Worm (Caenorhabditis elegans) whole organism, young adult: Measurements from ENCODE around the gene T10H4.4.

Source experiments
- C17E4.6 ChIP-seq: fragments of 200-800 bp; sonication (Bioruptor generic); IDR thresholded peaks from 2 replicates; pipeline ENCODE4 v1.3.6; 2022; ENCODE audit warnings: missing genetic modification reagents, missing genetic modification characterization, missing compliant biosample characterization
- D2030.7 ChIP-seq: fragments of 200-800 bp; sonication (Bioruptor generic); IDR thresholded peaks from 2 replicates; pipeline ENCODE4 v1.3.6; 2022; ENCODE audit warnings: missing genetic modification reagents, missing genetic modification characterization, missing compliant biosample characterization
- F37B4.10 ChIP-seq: fragments of 200-800 bp; sonication (Bioruptor generic); IDR thresholded peaks from 2 replicates; pipeline ENCODE4 v1.3.6; 2022; ENCODE audit warnings: missing genetic modification characterization, missing compliant biosample characterization
- F39B2.1 ChIP-seq: fragments of 200-800 bp; sonication (Bioruptor generic); IDR thresholded peaks from 2 replicates; pipeline ENCODE4 v1.3.6; 2022; ENCODE audit warnings: missing genetic modification reagents, missing genetic modification characterization, missing compliant biosample characterization
- F52B5.7 ChIP-seq: sonication (generic microtip); optimal IDR thresholded peaks from 2 replicates; lab custom pipeline; 2016; ENCODE audit warnings: mild to moderate bottlenecking, missing genetic modification characterization, missing compliant biosample characterization
- F55B11.4 ChIP-seq: sonication (generic microtip); optimal IDR thresholded peaks from 2 replicates; lab custom pipeline; 2016; ENCODE audit warnings: missing compliant biosample characterization, missing genetic modification characterization, borderline replicate concordance; ENCODE audit not compliant: insufficient read depth
- Y79H2A.3 ChIP-seq: fragments of 200-800 bp; sonication (Bioruptor generic); conservative IDR thresholded peaks from 2 replicates; pipeline ENCODE4 v1.3.6; 2022; ENCODE audit warnings: missing genetic modification reagents, missing genetic modification characterization, missing compliant biosample characterization
- atf-7 ChIP-seq: sonication (generic microtip); optimal IDR thresholded peaks from 2 replicates; lab custom pipeline; 2017; ENCODE audit warnings: mild to moderate bottlenecking, missing genetic modification characterization, missing compliant biosample characterization
- bed-1 ChIP-seq: fragments of 200-800 bp; sonication (Bioruptor generic); IDR thresholded peaks from 2 replicates; pipeline ENCODE4 v1.3.6; 2022; ENCODE audit warnings: missing genetic modification reagents, missing genetic modification characterization, missing compliant biosample characterization
- bed-2 ChIP-seq: fragments of 200-800 bp; sonication (Bioruptor generic); IDR thresholded peaks from 2 replicates; pipeline ENCODE4 v1.3.6; 2022; ENCODE audit warnings: missing genetic modification reagents, missing genetic modification characterization, missing compliant biosample characterization
- ceh-100 ChIP-seq: fragments of 200-800 bp; sonication (Bioruptor generic); IDR thresholded peaks from 2 replicates; pipeline ENCODE4 v1.3.6; 2022; ENCODE audit warnings: missing genetic modification reagents, missing genetic modification characterization, missing compliant biosample characterization
- ceh-40 ChIP-seq: fragments of 200-800 bp; sonication (Bioruptor generic); IDR thresholded peaks from 2 replicates; pipeline ENCODE4 v1.3.6; 2022; ENCODE audit warnings: missing genetic modification characterization, missing compliant biosample characterization
- dox-1 ChIP-seq: fragments of 200-800 bp; sonication (Bioruptor generic); IDR thresholded peaks from 2 replicates; pipeline ENCODE4 v1.3.6; 2022; ENCODE audit warnings: missing genetic modification reagents, missing genetic modification characterization, missing compliant biosample characterization
- egl-18 ChIP-seq: fragments of 200-800 bp; sonication (Bioruptor generic); IDR thresholded peaks from 2 replicates; pipeline ENCODE4 v1.3.6; 2022; ENCODE audit warnings: missing genetic modification reagents, missing genetic modification characterization, missing compliant biosample characterization
- egl-44 ChIP-seq: fragments of 200-800 bp; sonication (Bioruptor generic); IDR thresholded peaks from 2 replicates; pipeline ENCODE4 v1.3.6; 2022; ENCODE audit warnings: missing genetic modification reagents, missing genetic modification characterization, missing compliant biosample characterization
- egrh-3 ChIP-seq: fragments of 200-800 bp; sonication (Bioruptor generic); IDR thresholded peaks from 2 replicates; pipeline ENCODE4 v1.3.6; 2022; ENCODE audit warnings: missing genetic modification reagents, missing genetic modification characterization, missing compliant biosample characterization
- ekl-4 ChIP-seq: fragments of 200-800 bp; sonication (Bioruptor generic); IDR thresholded peaks from 2 replicates; pipeline ENCODE4 v1.3.6; 2022; ENCODE audit warnings: missing genetic modification reagents, missing genetic modification characterization, missing compliant biosample characterization
- ets-4 ChIP-seq: fragments of 200-800 bp; sonication (Bioruptor generic); optimal IDR thresholded peaks from 2 replicates; lab custom pipeline; 2018; ENCODE audit warnings: mild to moderate bottlenecking, missing genetic modification characterization, missing compliant biosample characterization
- hsf-1 ChIP-seq: fragments of 200-800 bp; sonication (Bioruptor generic); IDR thresholded peaks from 2 replicates; pipeline ENCODE4 v1.3.6; 2022; ENCODE audit warnings: missing genetic modification reagents, missing genetic modification characterization, missing compliant biosample characterization
- let-607 ChIP-seq, 2 experiments: fragments of 200-800 bp in 1 of 2; sonication (Bioruptor generic) in 1 of 2; sonication (generic microtip) in 1 of 2; optimal IDR thresholded peaks; 2 replicates each; lab custom pipeline; 2016 to 2018; ENCODE audit warnings: mild to moderate bottlenecking in 2 of 2, missing compliant biosample characterization in 2 of 2, missing genetic modification characterization in 2 of 2, moderate library complexity in 2 of 2, missing genotype in 1 of 2
- lin-54 ChIP-seq: fragments of 200-800 bp; sonication (Bioruptor generic); optimal IDR thresholded peaks from 2 replicates; lab custom pipeline; 2018; ENCODE audit warnings: mild to moderate bottlenecking, missing genetic modification characterization, missing compliant biosample characterization
- lsl-1 ChIP-seq: fragments of 200-800 bp; sonication (Bioruptor generic); optimal IDR thresholded peaks from 2 replicates; lab custom pipeline; 2018; ENCODE audit warnings: mild to moderate bottlenecking, missing genetic modification characterization, moderate library complexity, missing compliant biosample characterization
- madf-10 ChIP-seq: sonication (generic microtip); optimal IDR thresholded peaks from 2 replicates; lab custom pipeline; 2016; ENCODE audit warnings: mild to moderate bottlenecking, missing genetic modification characterization, missing compliant biosample characterization
- madf-3 ChIP-seq: fragments of 200-800 bp; sonication (Bioruptor generic); IDR thresholded peaks from 2 replicates; pipeline ENCODE4 v1.3.6; 2022; ENCODE audit warnings: missing genetic modification reagents, missing genetic modification characterization, missing compliant biosample characterization
- madf-6 ChIP-seq: fragments of 200-800 bp; sonication (Bioruptor generic); IDR thresholded peaks from 2 replicates; pipeline ENCODE4 v1.3.6; 2022; ENCODE audit warnings: missing genetic modification reagents, missing genetic modification characterization, missing compliant biosample characterization
- madf-8 ChIP-seq: fragments of 200-800 bp; sonication (Bioruptor generic); conservative IDR thresholded peaks from 2 replicates; pipeline ENCODE4 v1.3.6; 2022; ENCODE audit warnings: missing genetic modification reagents, missing genetic modification characterization, missing compliant biosample characterization
- mxl-1 ChIP-seq: sonication (generic microtip); optimal IDR thresholded peaks from 2 replicates; lab custom pipeline; 2016; ENCODE audit warnings: missing genetic modification characterization, missing compliant biosample characterization
- nfya-2 ChIP-seq: fragments of 200-800 bp; sonication (Bioruptor generic); IDR thresholded peaks from 2 replicates; pipeline ENCODE4 v1.3.6; 2022; ENCODE audit warnings: missing genetic modification reagents, missing genetic modification characterization, missing compliant biosample characterization
- nhr-80 ChIP-seq: sonication (generic microtip); optimal IDR thresholded peaks from 2 replicates; lab custom pipeline; 2016; ENCODE audit warnings: missing genetic modification characterization, missing compliant biosample characterization
- nhr-90 ChIP-seq: sonication (generic microtip); optimal IDR thresholded peaks from 2 replicates; lab custom pipeline; 2016; ENCODE audit warnings: missing genotype, mild to moderate bottlenecking, missing genetic modification characterization, missing compliant biosample characterization
- pha-4 ChIP-seq: fragments of 150-350 bp; sonication (generic microtip); optimal IDR thresholded peaks from 2 replicates; lab custom pipeline; 2014; ENCODE audit warnings: missing biosample characterization, missing genetic modification reagents, missing genetic modification characterization
- zim-3 ChIP-seq: sonication (generic microtip); optimal IDR thresholded peaks from 2 replicates; lab custom pipeline; 2017; ENCODE audit warnings: mild to moderate bottlenecking, missing genetic modification characterization, moderate library complexity, missing compliant biosample characterization
- ztf-22 ChIP-seq: fragments of 200-800 bp; sonication (Bioruptor generic); optimal IDR thresholded peaks from 2 replicates; lab custom pipeline; 2018; ENCODE audit warnings: mild to moderate bottlenecking, missing genetic modification characterization, moderate library complexity, missing compliant biosample characterization
- ztf-25 ChIP-seq: fragments of 200-800 bp; sonication (Bioruptor generic); IDR thresholded peaks from 2 replicates; pipeline ENCODE4 v1.3.6; 2022; ENCODE audit warnings: missing genetic modification reagents, missing genetic modification characterization, missing compliant biosample characterization
- ztf-3 ChIP-seq: fragments of 200-800 bp; sonication (Bioruptor generic); optimal IDR thresholded peaks from 2 replicates; lab custom pipeline; 2018; ENCODE audit warnings: mild to moderate bottlenecking, missing genetic modification characterization, missing compliant biosample characterization

The T10H4.4 gene

ce11 chrV:15298597-15298996, 26.4 kb upstream of the T10H4.4 start, which contains the start of gene cpr-3:
TSS of gene cpr-3 (minus strand) at chrV:15298700.
- TF ChIP-seq ekl-4 (GFP tag; lab: Robert Waterston, UW): no peak
- TF ChIP-seq atf-7 (tag; lab: Kevin White, UChicago): peak; percentile 69
- TF ChIP-seq lsl-1: no peak
- peak; percentile 97 for TF ChIP-seq nhr-80 (tag; lab: Kevin White, UChicago)
- TF ChIP-seq pha-4: peak; percentile 23
- TF ChIP-seq madf-10 (tag; lab: Kevin White, UChicago): peak; percentile 24
- peak; percentile 88 for TF ChIP-seq ztf-22 (GFP tag; lab: Kevin White, UChicago)
- TF ChIP-seq ets-4 (GFP tag; lab: Kevin White, UChicago): peak; percentile 83

ce11 chrV:15295436-15295835, 23.3 kb upstream of the T10H4.4 start:
- TF ChIP-seq hsf-1 (GFP tag; lab: Robert Waterston, UW): peak; percentile 96
- peak; percentile 50 for TF ChIP-seq madf-6 (GFP tag; lab: Robert Waterston, UW)
- TF ChIP-seq dox-1 (GFP tag; lab: Robert Waterston, UW): peak; percentile 77
- 0 out of 2 replicates have a peak, but pooled peaks have one; percentile 19 for TF ChIP-seq egrh-3
- TF ChIP-seq egl-44: peak; percentile 29; the same call in 1 of the 2 replicates
- peak; percentile 63; the same call in 1 of the 2 replicates for TF ChIP-seq ceh-40
- peak; percentile 53 for TF ChIP-seq ceh-100 (GFP tag; lab: Robert Waterston, UW)

ce11 chrV:15293865-15294264, 21.7 kb upstream of the T10H4.4 start, which contains the start of gene str-96:
TSS of gene str-96 (minus strand) at chrV:15293965.
- TF ChIP-seq lin-54 (GFP tag; lab: Kevin White, UChicago) (no peak), madf-3 (no peak), zim-3 (tag; lab: Kevin White, UChicago) (no peak), D2030.7 (GFP tag; lab: Robert Waterston, UW) (no peak), egl-44 (no peak), nhr-90 (tag; lab: Kevin White, UChicago) (no peak), let-607 (tag; optimal IDR thresholded peaks at IDR 0.05; lab: Kevin White, UChicago) (no peak), mxl-1 (tag; lab: Kevin White, UChicago) (no peak), F39B2.1 (GFP tag; lab: Robert Waterston, UW) (no peak)

- no peak for TF ChIP-seq nfya-2 (GFP tag; lab: Robert Waterston, UW)
- TF ChIP-seq ztf-25 (GFP tag; lab: Robert Waterston, UW): no peak
- no peak for TF ChIP-seq F55B11.4 (tag; lab: Kevin White, UChicago)
- no peak for TF ChIP-seq C17E4.6 (GFP tag; lab: Robert Waterston, UW)
- TF ChIP-seq egl-18 (GFP tag; lab: Robert Waterston, UW): no peak
- TF ChIP-seq Y79H2A.3 (GFP tag; lab: Robert Waterston, UW): no peak
- TF ChIP-seq bed-2 (GFP tag; lab: Robert Waterston, UW): no peak
- no peak for TF ChIP-seq F52B5.7 (tag; lab: Kevin White, UChicago)
- no peak for TF ChIP-seq bed-1
- no peak for TF ChIP-seq F37B4.10
- TF ChIP-seq ztf-3 (GFP tag; lab: Kevin White, UChicago): no peak
- TF ChIP-seq mxl-1 (tag; lab: Kevin White, UChicago): no peak
- TF ChIP-seq madf-8 (GFP tag; lab: Robert Waterston, UW): no peak
Observed at ce11 chrV:15290995-15291394, 18.8 kb upstream of the T10H4.4 start, which contains the start of gene cyp-34A2. TSS of gene cyp-34A2 (minus strand) at chrV:15291095.
